Worm (Caenorhabditis elegans): ENCODE measurements around the gene cox-16.

cox-16 gene

DNA sequence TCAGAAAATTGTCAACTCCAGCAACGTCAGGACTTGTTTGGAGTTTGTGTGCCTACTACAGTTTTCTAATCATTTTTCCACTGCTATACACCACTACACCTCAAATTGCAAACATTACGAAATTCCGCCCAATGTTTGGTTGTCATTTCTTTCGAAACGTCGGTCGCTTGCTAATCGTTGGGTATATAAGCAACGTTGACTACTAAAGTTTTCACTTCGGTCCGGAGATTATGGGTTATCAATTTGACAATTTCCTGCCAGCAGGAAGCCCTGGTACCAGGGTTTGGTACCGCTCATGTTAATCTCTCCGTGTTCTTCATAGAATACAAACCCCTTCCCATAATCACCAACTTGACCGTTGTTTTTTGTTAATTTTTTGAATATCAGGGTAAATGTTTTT, 40.0 kb upstream of the cox-16 start (continued):
- TF ChIP-seq mes-2 (tag; optimal IDR thresholded peaks at IDR 0.05; ENCODE audit: poor library complexity, severe bottlenecking) = peak; percentile 57
- TF ChIP-seq dve-1 (tag; optimal IDR thresholded peaks at IDR 0.05; ENCODE audit: insufficient read depth) = peak; percentile 96
- peak; percentile 9 for TF ChIP-seq nhr-6 (tag; optimal IDR thresholded peaks at IDR 0.05)
- TF ChIP-seq aly-2 (tag; optimal IDR thresholded peaks at IDR 0.05) = no peak
- peak; percentile 68; the same call in 1 of the 2 replicates for TF ChIP-seq dmd-8 (GFP tag; IDR thresholded peaks at IDR 0.05)
- no peak for TF ChIP-seq lim-7 (GFP tag; IDR thresholded peaks at IDR 0.05)

- TF ChIP-seq fkh-10 (GFP tag; optimal IDR thresholded peaks at IDR 0.05) (peak; percentile 76), hif-1 (tag; optimal IDR thresholded peaks at IDR 0.05) (no peak), F49E8.2 (tag; optimal IDR thresholded peaks at IDR 0.05; ENCODE audit: borderline replicate concordance) (no peak)
These were observed 35.6 kb upstream of the cox-16 start for ce11 chrV:5571691-5572090.

DNA sequence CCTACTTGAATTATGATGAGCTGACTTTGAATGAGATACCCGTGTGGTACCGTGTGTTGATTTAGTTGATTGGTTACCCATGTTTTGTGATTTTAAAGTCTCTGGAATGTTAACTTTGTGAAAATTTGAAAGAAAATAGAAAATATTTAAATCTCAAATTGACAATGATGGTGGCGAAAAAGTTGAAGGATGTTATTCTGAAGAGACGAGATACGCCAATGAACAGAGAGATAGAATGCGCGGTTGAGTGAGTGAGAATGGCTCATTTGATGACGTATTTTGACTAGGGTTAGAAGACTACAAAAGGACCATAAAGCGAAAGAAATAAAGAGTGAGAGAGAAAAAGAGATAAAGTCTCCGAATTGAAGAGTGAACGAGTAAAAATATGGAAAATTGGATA, 34.4 kb upstream of the cox-16 start, which contains the start of gene glb-6:
Gene glb-6 (minus strand): TSS at position 101 of the 400 bp plus-strand sequence.
- TF ChIP-seq F44E2.7 (GFP tag; IDR thresholded peaks at IDR 0.05) = no peak
- TF ChIP-seq mxl-2 (GFP tag; conservative IDR thresholded peaks at IDR 0.05) = no peak
- no peak for TF ChIP-seq daf-12 (tag; optimal IDR thresholded peaks at IDR 0.05)
- peak; percentile 63 for TF ChIP-seq fkh-10 (GFP tag; optimal IDR thresholded peaks at IDR 0.05)

DNA sequence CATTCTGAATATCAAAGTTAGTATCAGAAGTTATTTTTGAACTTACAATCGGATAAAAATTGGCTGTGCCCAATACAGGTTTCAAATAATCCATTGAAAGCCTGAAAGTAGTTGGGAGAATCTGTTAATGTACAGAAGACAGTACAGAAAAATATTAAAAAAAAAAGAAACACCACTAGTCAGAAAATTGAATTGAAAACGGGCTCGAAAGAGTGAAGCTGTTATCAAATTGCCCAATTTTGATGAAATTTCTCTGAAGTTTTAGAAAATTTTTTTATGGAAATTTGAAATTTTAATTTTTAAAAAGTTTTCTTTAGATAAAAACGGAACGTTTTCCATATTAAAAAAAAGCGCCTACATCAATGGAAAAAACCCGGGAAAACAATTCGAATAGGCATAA, 31.1 kb upstream of the cox-16 start, which contains the start of gene C18C4.7:
Gene C18C4.7 (minus strand): TSS at position 101 of the 400 bp plus-strand sequence.
- TF ChIP-seq dve-1 (tag; optimal IDR thresholded peaks at IDR 0.05; ENCODE audit: insufficient read depth) (no peak), unc-130 (GFP tag; optimal IDR thresholded peaks at IDR 0.05) (no peak), F10B5.3 (tag; optimal IDR thresholded peaks at IDR 0.05) (no peak), ctbp-1 (GFP tag; IDR thresholded peaks at IDR 0.05) (no peak), lin-13 (GFP tag; optimal IDR thresholded peaks at IDR 0.05) (no peak), nhr-42 (GFP tag; IDR thresholded peaks at IDR 0.05) (no peak), madf-9 (GFP tag; conservative IDR thresholded peaks at IDR 0.05) (no peak), nhr-6 (tag; optimal IDR thresholded peaks at IDR 0.05) (no peak), skn-1 (tag; optimal IDR thresholded peaks at IDR 0.05) (no peak), lin-29 (GFP tag; IDR thresholded peaks at IDR 0.05) (no peak), cey-2 (tag; optimal IDR thresholded peaks at IDR 0.05; ENCODE audit: borderline replicate concordance, insufficient read depth) (no peak), nhr-25 (tag; optimal IDR thresholded peaks at IDR 0.05; ENCODE audit: borderline replicate concordance, insufficient read depth) (no peak), egl-43 (GFP tag; IDR thresholded peaks at IDR 0.05) (no peak)

DNA sequence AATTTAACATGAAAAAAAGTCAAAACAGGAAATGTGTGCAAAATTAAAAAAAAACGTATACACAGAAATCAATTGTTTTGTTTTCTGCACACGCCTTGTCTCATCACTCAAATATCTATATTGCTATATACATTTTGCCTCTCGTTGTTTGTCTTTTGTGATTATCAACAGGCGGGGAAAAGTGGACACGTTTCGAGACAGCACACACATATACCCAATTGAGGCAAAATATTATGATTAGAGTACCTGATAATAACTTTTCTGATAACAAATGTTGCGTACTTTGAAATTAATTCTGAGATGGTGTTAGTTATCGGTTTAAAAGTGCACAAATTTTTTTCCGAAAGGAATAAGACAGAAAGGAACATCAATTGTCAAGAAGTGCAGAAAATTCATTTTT, 23.8 kb upstream of the cox-16 start:
- TF ChIP-seq lin-1 (GFP tag; IDR thresholded peaks at IDR 0.05) (0 out of 2 replicates have a peak, but pooled peaks have one; percentile 41), F26F4.8 (GFP tag; conservative IDR thresholded peaks at IDR 0.05) (no peak), lsy-2 (tag; optimal IDR thresholded peaks at IDR 0.05) (peak in 1 of 2 experiments; percentile 31), daf-16 (GFP tag; optimal IDR thresholded peaks at IDR 0.05) (no peak), daf-16 (tag; optimal IDR thresholded peaks at IDR 0.05) (peak; percentile 99), ZK337.2 (GFP tag; IDR thresholded peaks at IDR 0.05) (no peak), dmd-6 (GFP tag; IDR thresholded peaks at IDR 0.05) (peak; percentile 75), unc-62 (GFP tag; optimal IDR thresholded peaks at IDR 0.05 in 1 of 2) (peak in 1 of 2 experiments; percentile 28), unc-62 (tag; optimal IDR thresholded peaks at IDR 0.05) (no peak), ceh-32 (tag; optimal IDR thresholded peaks at IDR 0.05; ENCODE audit: poor library complexity) (no peak), nhr-77 (tag; optimal IDR thresholded peaks at IDR 0.05) (peak; percentile 63), pqm-1 (tag; optimal IDR thresholded peaks at IDR 0.05) (peak; percentile 96), nhr-102 (tag; optimal IDR thresholded peaks at IDR 0.05) (peak; percentile 14), duxl-1 (tag; optimal IDR thresholded peaks at IDR 0.05; ENCODE audit: poor library complexity) (no peak), nhr-42 (GFP tag; IDR thresholded peaks at IDR 0.05) (no peak), daf-12 (tag; optimal IDR thresholded peaks at IDR 0.05) (no peak), mdl-1 (tag; optimal IDR thresholded peaks at IDR 0.05) (peak in 1 of 2 experiments; percentile 16), dve-1 (tag; optimal IDR thresholded peaks at IDR 0.05; ENCODE audit: insufficient read depth) (peak; percentile 88), hlh-30 (tag; optimal IDR thresholded peaks at IDR 0.05; ENCODE audit: insufficient read depth) (peak; percentile 8), dmd-8 (GFP tag; IDR thresholded peaks at IDR 0.05) (no peak), pha-4 (GFP tag; IDR thresholded peaks at IDR 0.05) (no peak), pha-4 (tag; optimal IDR thresholded peaks at IDR 0.05) (peak; percentile 26), nhr-28 (tag; optimal IDR thresholded peaks at IDR 0.05) (peak; percentile 94)

All from whole organism, L4 larva.